Worm (Caenorhabditis elegans): ENCODE measurements around the gene F59E11.6.

DNA sequence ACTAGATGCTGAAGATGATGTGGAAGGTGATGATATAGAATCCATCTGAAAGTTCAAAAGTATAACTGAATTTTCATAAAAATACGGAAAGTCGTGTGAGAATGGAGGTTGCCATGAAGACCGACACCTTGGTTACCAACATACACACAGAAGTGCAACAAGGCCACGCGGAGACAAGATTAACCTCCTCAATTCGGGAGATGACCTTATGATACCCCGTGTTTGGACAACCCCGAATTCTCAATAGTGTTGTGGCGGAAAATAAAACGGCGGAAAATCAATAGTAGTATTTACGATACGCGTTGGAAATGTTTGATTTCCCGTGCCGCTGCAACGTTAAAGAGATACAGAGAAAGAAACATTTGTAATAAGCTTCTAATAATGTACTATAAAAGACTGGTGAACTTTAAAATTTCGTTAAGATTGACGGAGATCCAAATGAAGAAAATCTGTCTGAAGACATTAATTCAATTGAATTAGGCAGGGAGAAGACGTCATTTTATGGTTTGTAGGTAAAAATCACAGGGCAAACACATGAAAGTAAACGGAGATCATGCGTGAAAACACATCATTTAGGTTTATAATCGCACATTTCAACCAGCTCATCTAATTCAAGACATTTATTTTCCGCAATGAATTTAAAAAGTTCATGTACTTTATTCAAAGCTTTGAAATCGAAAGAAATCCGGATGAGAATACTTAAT is 27.4 kb upstream of the F59E11.6 start, which contains the start of gene nhr-44:
- TF ChIP-seq aly-1 (tag; optimal IDR thresholded peaks at IDR 0.05): no peak
- no peak for TF ChIP-seq tbx-11 (GFP tag; IDR thresholded peaks at IDR 0.05)
- no peak for TF ChIP-seq hmg-4 (GFP tag; optimal IDR thresholded peaks at IDR 0.05)
- no peak for TF ChIP-seq B0310.2 (tag; optimal IDR thresholded peaks at IDR 0.05)
- TF ChIP-seq ama-1 (optimal IDR thresholded peaks at IDR 0.05): no peak
- TF ChIP-seq hnd-1 (tag; optimal IDR thresholded peaks at IDR 0.05): no peak

All from whole organism, early embryonic.